Worm (Caenorhabditis elegans) whole organism, young adult: Measurements from ENCODE around the gene T07D1.3.
A peak's percentile ranks its signal among the peaks of the same experiment; 100 is the strongest.

Experiments used
- B0261.1 ChIP-seq: sonication (generic microtip); optimal IDR thresholded peaks from 2 replicates; lab custom pipeline; 2016; ENCODE audit warnings: mild to moderate bottlenecking, missing genetic modification characterization, moderate library complexity, missing compliant biosample characterization
- B0336.3 ChIP-seq: fragments of 200-800 bp; sonication (Bioruptor generic); IDR thresholded peaks from 2 replicates; pipeline ENCODE4 v1.3.6; 2022; ENCODE audit warnings: missing genetic modification characterization, missing compliant biosample characterization
- F33H1.4 ChIP-seq: fragments of 200-800 bp; sonication (Bioruptor generic); IDR thresholded peaks from 2 replicates; pipeline ENCODE4 v1.3.6; 2022; ENCODE audit warnings: missing genetic modification reagents, missing genetic modification characterization, missing compliant biosample characterization
- F52B5.7 ChIP-seq: sonication (generic microtip); optimal IDR thresholded peaks from 2 replicates; lab custom pipeline; 2016; ENCODE audit warnings: mild to moderate bottlenecking, missing genetic modification characterization, missing compliant biosample characterization
- F57C9.4 ChIP-seq: sonication (generic microtip); optimal IDR thresholded peaks from 2 replicates; lab custom pipeline; 2017; ENCODE audit warnings: mild to moderate bottlenecking, missing genetic modification characterization, missing compliant biosample characterization
- K12H6.12 ChIP-seq: fragments of 200-800 bp; sonication (Bioruptor generic); optimal IDR thresholded peaks from 2 replicates; lab custom pipeline; 2018; ENCODE audit warnings: mild to moderate bottlenecking, missing genetic modification characterization, missing compliant biosample characterization
- T26A5.8 ChIP-seq: sonication (generic microtip); optimal IDR thresholded peaks from 2 replicates; lab custom pipeline; 2016; ENCODE audit warnings: missing genetic modification characterization, missing compliant biosample characterization
- Y56A3A.18 ChIP-seq: fragments of 200-800 bp; sonication (Bioruptor generic); IDR thresholded peaks from 2 replicates; pipeline ENCODE4 v1.3.6; 2022; ENCODE audit warnings: missing genetic modification reagents, missing genetic modification characterization, missing compliant biosample characterization
- Y79H2A.3 ChIP-seq: fragments of 200-800 bp; sonication (Bioruptor generic); conservative IDR thresholded peaks from 2 replicates; pipeline ENCODE4 v1.3.6; 2022; ENCODE audit warnings: missing genetic modification reagents, missing genetic modification characterization, missing compliant biosample characterization
- aptf-3 ChIP-seq: fragments of 200-800 bp; sonication (Bioruptor generic); IDR thresholded peaks from 2 replicates; pipeline ENCODE4 v1.3.6; 2022; ENCODE audit warnings: missing genetic modification characterization, missing compliant biosample characterization
- atf-7 ChIP-seq: sonication (generic microtip); optimal IDR thresholded peaks from 2 replicates; lab custom pipeline; 2017; ENCODE audit warnings: mild to moderate bottlenecking, missing genetic modification characterization, missing compliant biosample characterization
- bed-1 ChIP-seq: fragments of 200-800 bp; sonication (Bioruptor generic); IDR thresholded peaks from 2 replicates; pipeline ENCODE4 v1.3.6; 2022; ENCODE audit warnings: missing genetic modification reagents, missing genetic modification characterization, missing compliant biosample characterization
- ccch-3 ChIP-seq: fragments of 200-800 bp; sonication (Bioruptor generic); optimal IDR thresholded peaks from 2 replicates; lab custom pipeline; 2018; ENCODE audit warnings: mild to moderate bottlenecking, missing genetic modification characterization, missing compliant biosample characterization
- cebp-2 ChIP-seq: fragments of 200-800 bp; sonication (Bioruptor generic); IDR thresholded peaks from 2 replicates; pipeline ENCODE4 v1.3.6; 2022; ENCODE audit warnings: missing genetic modification characterization, missing compliant biosample characterization
- ceh-100 ChIP-seq: fragments of 200-800 bp; sonication (Bioruptor generic); IDR thresholded peaks from 2 replicates; pipeline ENCODE4 v1.3.6; 2022; ENCODE audit warnings: missing genetic modification reagents, missing genetic modification characterization, missing compliant biosample characterization
- dpl-1 ChIP-seq: fragments of 150-350 bp; optimal IDR thresholded peaks from 2 replicates; lab custom pipeline; 2014; ENCODE audit warnings: missing biosample characterization, missing genetic modification reagents, missing genetic modification characterization
- egrh-3 ChIP-seq: fragments of 200-800 bp; sonication (Bioruptor generic); IDR thresholded peaks from 2 replicates; pipeline ENCODE4 v1.3.6; 2022; ENCODE audit warnings: missing genetic modification reagents, missing genetic modification characterization, missing compliant biosample characterization
- ets-4 ChIP-seq: fragments of 200-800 bp; sonication (Bioruptor generic); optimal IDR thresholded peaks from 2 replicates; lab custom pipeline; 2018; ENCODE audit warnings: mild to moderate bottlenecking, missing genetic modification characterization, missing compliant biosample characterization
- fkh-3 ChIP-seq: sonication (generic microtip); optimal IDR thresholded peaks from 2 replicates; lab custom pipeline; 2016; ENCODE audit warnings: mild to moderate bottlenecking, missing genetic modification characterization, missing compliant biosample characterization
- hsf-1 ChIP-seq: fragments of 200-800 bp; sonication (Bioruptor generic); IDR thresholded peaks from 2 replicates; pipeline ENCODE4 v1.3.6; 2022; ENCODE audit warnings: missing genetic modification reagents, missing genetic modification characterization, missing compliant biosample characterization
- lag-1 ChIP-seq: fragments of 200-800 bp; sonication (Bioruptor generic); IDR thresholded peaks from 2 replicates; pipeline ENCODE4 v1.3.6; 2022; ENCODE audit warnings: missing genetic modification reagents, missing genetic modification characterization, missing compliant biosample characterization
- let-526 ChIP-seq: fragments of 200-800 bp; sonication (Bioruptor generic); IDR thresholded peaks from 2 replicates; pipeline ENCODE4 v1.3.6; 2022; ENCODE audit warnings: missing genetic modification reagents, missing genetic modification characterization, missing compliant biosample characterization
- let-607 ChIP-seq, 2 experiments: fragments of 200-800 bp in 1 of 2; sonication (Bioruptor generic) in 1 of 2; sonication (generic microtip) in 1 of 2; optimal IDR thresholded peaks; 2 replicates each; lab custom pipeline; 2016 to 2018; ENCODE audit warnings: mild to moderate bottlenecking in 2 of 2, missing compliant biosample characterization in 2 of 2, missing genetic modification characterization in 2 of 2, moderate library complexity in 2 of 2, missing genotype in 1 of 2
- lin-26 ChIP-seq: fragments of 200-800 bp; sonication (Bioruptor generic); IDR thresholded peaks from 2 replicates; pipeline ENCODE4 v1.3.6; 2022; ENCODE audit warnings: missing genetic modification reagents, missing genetic modification characterization, missing compliant biosample characterization
- lin-35 ChIP-seq, 3 experiments: fragments of 150-350 bp in 2 of 3; sonication (generic microtip) in 1 of 3; optimal IDR thresholded peaks; 2 replicates each; lab custom pipeline; 2014 to 2018; ENCODE audit warnings: missing biosample characterization in 3 of 3, missing genetic modification characterization in 3 of 3, missing genetic modification reagents in 3 of 3
- madf-3 ChIP-seq: fragments of 200-800 bp; sonication (Bioruptor generic); IDR thresholded peaks from 2 replicates; pipeline ENCODE4 v1.3.6; 2022; ENCODE audit warnings: missing genetic modification reagents, missing genetic modification characterization, missing compliant biosample characterization
- madf-6 ChIP-seq: fragments of 200-800 bp; sonication (Bioruptor generic); IDR thresholded peaks from 2 replicates; pipeline ENCODE4 v1.3.6; 2022; ENCODE audit warnings: missing genetic modification reagents, missing genetic modification characterization, missing compliant biosample characterization
- nhr-179 ChIP-seq: sonication (generic microtip); optimal IDR thresholded peaks from 2 replicates; lab custom pipeline; 2016; ENCODE audit warnings: mild to moderate bottlenecking, missing genetic modification characterization, missing compliant biosample characterization
- nhr-80 ChIP-seq: sonication (generic microtip); optimal IDR thresholded peaks from 2 replicates; lab custom pipeline; 2016; ENCODE audit warnings: missing genetic modification characterization, missing compliant biosample characterization
- nhr-90 ChIP-seq: sonication (generic microtip); optimal IDR thresholded peaks from 2 replicates; lab custom pipeline; 2016; ENCODE audit warnings: missing genotype, mild to moderate bottlenecking, missing genetic modification characterization, missing compliant biosample characterization
- rec-8 ChIP-seq, 2 experiments: sonication (generic microtip); optimal IDR thresholded peaks; 2 replicates each; lab custom pipeline; 2016; ENCODE audit warnings: mild to moderate bottlenecking in 2 of 2, missing genetic modification characterization in 2 of 2, missing genetic modification reagents in 2 of 2, missing genotype in 2 of 2, missing biosample characterization in 1 of 2, missing compliant biosample characterization in 1 of 2, moderate library complexity in 1 of 2
- sdz-38 ChIP-seq: sonication (generic microtip); optimal IDR thresholded peaks from 2 replicates; lab custom pipeline; 2016; ENCODE audit warnings: missing genotype, missing genetic modification characterization, missing compliant biosample characterization
- tbx-9 ChIP-seq: sonication (generic microtip); optimal IDR thresholded peaks from 2 replicates; lab custom pipeline; 2016; ENCODE audit warnings: borderline replicate concordance, missing genetic modification characterization, inconsistent platforms, missing compliant biosample characterization
- unc-62 ChIP-seq: fragments of 150-350 bp; optimal IDR thresholded peaks from 2 replicates; lab custom pipeline; 2014; ENCODE audit warnings: missing biosample characterization, missing genetic modification reagents, missing genetic modification characterization
- xnd-1 ChIP-seq: sonication (generic microtip); optimal IDR thresholded peaks from 2 replicates; lab custom pipeline; 2016; ENCODE audit warnings: missing genotype, missing genetic modification reagents, missing genetic modification characterization, missing compliant biosample characterization
- zfh-2 ChIP-seq: fragments of 200-800 bp; sonication (Bioruptor generic); conservative IDR thresholded peaks from 2 replicates; pipeline ENCODE4 v1.3.6; 2022; ENCODE audit warnings: missing genetic modification reagents, missing genetic modification characterization, missing compliant biosample characterization
- ztf-28 ChIP-seq: fragments of 200-800 bp; sonication (Bioruptor generic); IDR thresholded peaks from 2 replicates; pipeline ENCODE4 v1.3.6; 2022; ENCODE audit warnings: missing genetic modification reagents, missing genetic modification characterization, missing compliant biosample characterization
- ztf-3 ChIP-seq: fragments of 200-800 bp; sonication (Bioruptor generic); optimal IDR thresholded peaks from 2 replicates; lab custom pipeline; 2018; ENCODE audit warnings: mild to moderate bottlenecking, missing genetic modification characterization, missing compliant biosample characterization

Gene T07D1.3

DNA sequence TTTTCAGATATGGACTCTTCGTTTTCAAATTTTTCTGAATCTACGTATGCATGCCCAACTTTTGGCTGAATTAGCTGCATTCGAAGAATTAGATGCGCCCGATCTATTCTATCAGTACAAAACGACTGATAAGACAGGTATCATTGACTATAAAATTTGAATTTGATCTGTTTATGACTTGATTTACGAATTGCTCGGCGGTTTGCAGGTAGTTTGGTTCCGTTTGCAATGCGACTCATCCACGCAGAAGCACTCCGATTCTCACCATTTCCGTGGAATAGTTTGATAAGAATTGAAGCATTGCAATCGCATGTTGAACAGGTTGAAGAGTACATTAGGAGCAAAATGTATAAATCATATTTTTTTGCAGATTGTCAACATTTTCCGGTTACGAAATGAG is 32.2 kb downstream of the T07D1.3 start:
- no peak for TF ChIP-seq F33H1.4
- TF ChIP-seq nhr-80 (tag; lab: Kevin White, UChicago), result peak; percentile 72
- no peak for TF ChIP-seq egrh-3 (GFP tag; lab: Robert Waterston, UW)
- no peak for TF ChIP-seq ceh-100 (GFP tag; lab: Robert Waterston, UW)
- TF ChIP-seq F57C9.4, result no peak
- TF ChIP-seq, all 124 proteins: peak for 1

DNA sequence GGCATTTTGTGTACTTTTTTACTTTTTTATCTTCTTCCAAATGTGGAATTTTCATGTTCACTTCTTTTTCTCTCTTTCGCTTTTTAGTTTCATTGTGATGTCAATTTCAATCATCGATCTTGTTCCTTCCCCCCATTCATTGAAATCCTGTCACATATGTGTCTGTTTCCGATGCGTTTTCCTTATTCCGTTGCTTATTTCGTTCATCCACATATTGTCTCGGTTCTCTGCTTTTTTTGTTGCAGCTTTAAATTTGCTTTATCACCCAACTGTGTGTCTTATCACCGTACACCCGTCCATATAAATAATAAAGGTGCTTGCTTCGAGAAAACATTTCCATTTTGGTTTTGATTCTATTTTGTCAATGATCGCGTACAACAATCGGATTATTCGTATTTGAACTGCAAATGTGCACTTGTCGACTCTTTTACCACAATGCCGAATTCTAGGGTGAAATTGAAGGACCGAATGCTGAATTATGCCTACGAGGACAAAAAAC is 33.9 kb downstream of the T07D1.3 start, which contains the start of the genes C43H6.12 and trpp-12:
Gene C43H6.12 (plus strand): TSS at position 365 of the 499 bp plus-strand sequence.
Gene trpp-12 (plus strand): TSS at position 449 of the 499 bp plus-strand sequence.
- TF ChIP-seq ztf-3 (GFP tag; lab: Kevin White, UChicago) (no peak), nhr-80 (tag; lab: Kevin White, UChicago) (peak; percentile 65), ccch-3 (no peak), rec-8 (tag; optimal IDR thresholded peaks at IDR 0.05; lab: Kevin White, UChicago) (no peak)

ce11 chrX:2407167-2407566 is 36.0 kb downstream of the T07D1.3 start, which contains the start of gene mtpn-1:
TSS of gene mtpn-1 (plus strand) at chrX:2407467.
- TF ChIP-seq ets-4 (GFP tag; lab: Kevin White, UChicago), result no peak
- TF ChIP-seq Y79H2A.3 (GFP tag; lab: Robert Waterston, UW), result no peak
- TF ChIP-seq let-607 (tag; optimal IDR thresholded peaks at IDR 0.05; lab: Kevin White, UChicago), result no peak
- TF ChIP-seq B0261.1 (tag; lab: Kevin White, UChicago), result no peak
- no peak for TF ChIP-seq madf-6
- TF ChIP-seq sdz-38, result no peak
- TF ChIP-seq nhr-179 (tag; lab: Kevin White, UChicago), result no peak
- no peak for TF ChIP-seq unc-62
- no peak for TF ChIP-seq zfh-2 (GFP tag; lab: Robert Waterston, UW)
- no peak for TF ChIP-seq let-526 (GFP tag; lab: Robert Waterston, UW)
- TF ChIP-seq T26A5.8 (tag; lab: Kevin White, UChicago), result no peak
- TF ChIP-seq Y56A3A.18 (GFP tag; lab: Robert Waterston, UW), result no peak
- TF ChIP-seq cebp-2, result no peak
- no peak for TF ChIP-seq nhr-90
- no peak for TF ChIP-seq lin-35 (GFP tag; optimal IDR thresholded peaks at IDR 0.05; lab: Kevin White, UChicago)

DNA sequence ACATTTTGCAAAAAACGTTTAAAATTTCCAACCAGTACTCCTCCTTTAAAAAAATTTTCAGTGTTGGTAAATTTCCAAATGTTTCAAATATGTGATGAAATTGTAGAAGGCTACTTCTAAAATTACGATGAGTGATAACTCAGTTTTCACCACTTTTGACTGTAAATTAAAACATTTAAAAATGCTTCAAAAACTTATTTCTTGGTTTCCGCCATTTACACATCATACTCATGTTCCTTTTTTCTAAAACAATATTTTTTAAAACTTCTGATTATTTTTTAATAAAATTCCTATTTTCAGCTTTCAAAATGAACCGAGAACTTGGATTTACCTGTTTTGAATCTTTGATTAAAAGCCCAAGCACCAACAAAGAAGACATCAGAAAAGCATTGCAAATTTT is 39.5 kb downstream of the T07D1.3 start, which contains the start of gene C43H6.4:
Gene C43H6.4 (plus strand): TSS at position 301 of the 400 bp plus-strand sequence.
- TF ChIP-seq lin-26 (GFP tag; lab: Robert Waterston, UW) (no peak), fkh-3 (no peak), lag-1 (GFP tag; lab: Robert Waterston, UW) (no peak), xnd-1 (no peak), atf-7 (no peak), dpl-1 (GFP tag; lab: Kevin White, UChicago) (no peak), K12H6.12 (tag; lab: Kevin White, UChicago) (no peak), F52B5.7 (tag; lab: Kevin White, UChicago) (no peak), madf-3 (GFP tag; lab: Robert Waterston, UW) (no peak), hsf-1 (no peak), tbx-9 (no peak), zfh-2 (GFP tag; lab: Robert Waterston, UW) (no peak), bed-1 (GFP tag; lab: Robert Waterston, UW) (no peak), cebp-2 (no peak), ztf-28 (GFP tag; lab: Robert Waterston, UW) (no peak), madf-6 (no peak), ztf-3 (GFP tag; lab: Kevin White, UChicago) (no peak), B0336.3 (GFP tag; lab: Robert Waterston, UW) (no peak), aptf-3 (no peak)
